Worm (Caenorhabditis elegans) whole organism, L3 larva: ENCODE measurements around the gene ceh-22.

Experiments used
- R02D3.7 ChIP-seq: fragments of 150-350 bp; optimal IDR thresholded peaks from 2 replicates; lab custom pipeline; 2014; ENCODE audit warnings: missing biosample characterization, missing genetic modification characterization
- ZK546.5 ChIP-seq: sonication (generic microtip); optimal IDR thresholded peaks from 2 replicates; lab custom pipeline; 2017; ENCODE audit warnings: missing biosample characterization, missing genetic modification characterization
- aly-2 ChIP-seq: fragments of 150-350 bp; optimal IDR thresholded peaks from 2 replicates; lab custom pipeline; 2014; ENCODE audit warnings: missing biosample characterization, missing genetic modification characterization
- ama-1 ChIP-seq: fragments of 150-350 bp; optimal IDR thresholded peaks from 2 replicates; lab custom pipeline; 2018
- ceh-16 ChIP-seq: sonication (generic microtip); optimal IDR thresholded peaks from 2 replicates; lab custom pipeline; 2017; ENCODE audit warnings: missing biosample characterization, missing genetic modification characterization
- ceh-28 ChIP-seq: fragments of 150-350 bp; optimal IDR thresholded peaks from 2 replicates; lab custom pipeline; 2014; ENCODE audit warnings: missing biosample characterization, missing genetic modification reagents, missing genetic modification characterization
- ceh-82 ChIP-seq: fragments of 150-350 bp; optimal IDR thresholded peaks from 2 replicates; lab custom pipeline; 2014; ENCODE audit warnings: missing biosample characterization, missing genetic modification characterization
- ceh-9 ChIP-seq: sonication (generic microtip); optimal IDR thresholded peaks from 2 replicates; lab custom pipeline; 2018; ENCODE audit warnings: missing biosample characterization, missing genetic modification characterization
- daf-12 ChIP-seq: fragments of 150-350 bp; optimal IDR thresholded peaks from 2 replicates; lab custom pipeline; 2014; ENCODE audit warnings: missing biosample characterization, missing genetic modification reagents, missing genetic modification characterization
- egl-27 ChIP-seq: sonication (generic microtip); optimal IDR thresholded peaks from 4 replicates; lab custom pipeline; 2017; ENCODE audit warnings: missing biosample characterization, missing genetic modification reagents, missing genetic modification characterization
- egl-5 ChIP-seq: fragments of 150-350 bp; optimal IDR thresholded peaks from 2 replicates; lab custom pipeline; 2017; ENCODE audit warnings: missing biosample characterization, missing genetic modification reagents, missing genetic modification characterization, inconsistent platforms
- elt-1 ChIP-seq: fragments of 150-350 bp; optimal IDR thresholded peaks from 2 replicates; lab custom pipeline; 2014; ENCODE audit warnings: missing biosample characterization, missing genetic modification characterization
- elt-2 ChIP-seq: sonication (generic microtip); optimal IDR thresholded peaks from 2 replicates; lab custom pipeline; 2016; ENCODE audit warnings: missing genetic modification reagents, mild to moderate bottlenecking, missing genetic modification characterization, missing compliant biosample characterization
- elt-3 ChIP-seq, 3 experiments: fragments of 150-350 bp in 1 of 3; sonication (generic microtip) in 2 of 3; optimal IDR thresholded peaks; 2 replicates in 2 of 3; 4 replicates in 1 of 3; lab custom pipeline; 2014 to 2017; ENCODE audit warnings: missing biosample characterization in 3 of 3, missing genetic modification characterization in 3 of 3
- eor-1 ChIP-seq, 2 experiments: fragments of 150-350 bp; optimal IDR thresholded peaks; 2 replicates each; lab custom pipeline; 2014 to 2018; ENCODE audit warnings: missing biosample characterization in 2 of 2, missing genetic modification characterization in 2 of 2
- fkh-10 ChIP-seq: sonication (generic microtip); optimal IDR thresholded peaks from 2 replicates; lab custom pipeline; 2017; ENCODE audit warnings: missing biosample characterization, missing genetic modification reagents, missing genetic modification characterization
- fkh-2 ChIP-seq: fragments of 150-350 bp; optimal IDR thresholded peaks from 2 replicates; lab custom pipeline; 2014; ENCODE audit warnings: missing biosample characterization, missing genetic modification reagents, missing genetic modification characterization
- fos-1 ChIP-seq: fragments of 150-350 bp; optimal IDR thresholded peaks from 2 replicates; lab custom pipeline; 2014; ENCODE audit warnings: missing biosample characterization, missing genetic modification characterization
- hmg-11 ChIP-seq: sonication (generic microtip); optimal IDR thresholded peaks from 2 replicates; lab custom pipeline; 2016; ENCODE audit warnings: missing genetic modification characterization, missing compliant biosample characterization
- jun-1 ChIP-seq: fragments of 150-350 bp; optimal IDR thresholded peaks from 2 replicates; lab custom pipeline; 2014; ENCODE audit warnings: missing biosample characterization, missing genetic modification reagents, missing genetic modification characterization
- lin-15B ChIP-seq: fragments of 150-350 bp; optimal IDR thresholded peaks from 2 replicates; lab custom pipeline; 2014; ENCODE audit warnings: missing biosample characterization, missing genetic modification characterization
- lin-39 ChIP-seq: fragments of 150-350 bp; optimal IDR thresholded peaks from 2 replicates; lab custom pipeline; 2018; ENCODE audit warnings: missing biosample characterization, missing genetic modification reagents, missing genetic modification characterization
- lsy-12 ChIP-seq: sonication (generic microtip); optimal IDR thresholded peaks from 2 replicates; lab custom pipeline; 2016; ENCODE audit warnings: mild to moderate bottlenecking, missing genetic modification characterization, missing compliant biosample characterization
- mdl-1 ChIP-seq: fragments of 150-350 bp; optimal IDR thresholded peaks from 2 replicates; lab custom pipeline; 2014; ENCODE audit warnings: missing biosample characterization, missing genetic modification characterization
- mml-1 ChIP-seq: fragments of 150-350 bp; sonication (generic microtip); optimal IDR thresholded peaks from 3 replicates; lab custom pipeline; 2014; ENCODE audit warnings: missing biosample characterization, missing genetic modification characterization
- nfya-1 ChIP-seq: sonication (generic microtip); optimal IDR thresholded peaks from 2 replicates; lab custom pipeline; 2017; ENCODE audit warnings: missing genetic modification characterization, mild to moderate bottlenecking, missing compliant biosample characterization, antibody characterized with exemption, moderate library complexity; ENCODE audit not compliant: insufficient read depth
- nhr-11 ChIP-seq: fragments of 150-350 bp; optimal IDR thresholded peaks from 2 replicates; lab custom pipeline; 2014; ENCODE audit warnings: missing biosample characterization, missing genetic modification characterization
- nhr-12 ChIP-seq: fragments of 150-350 bp; optimal IDR thresholded peaks from 2 replicates; lab custom pipeline; 2014; ENCODE audit warnings: missing biosample characterization, missing genetic modification characterization
- nhr-23 ChIP-seq: fragments of 150-350 bp; optimal IDR thresholded peaks from 2 replicates; lab custom pipeline; 2014; ENCODE audit warnings: missing biosample characterization, missing genetic modification reagents, missing genetic modification characterization
- nhr-237 ChIP-seq: fragments of 150-350 bp; optimal IDR thresholded peaks from 2 replicates; lab custom pipeline; 2014; ENCODE audit warnings: missing biosample characterization, missing genetic modification characterization
- nhr-25 ChIP-seq: sonication (generic microtip); optimal IDR thresholded peaks from 2 replicates; lab custom pipeline; 2017; ENCODE audit warnings: missing biosample characterization, missing genetic modification characterization
- nhr-28 ChIP-seq: fragments of 150-350 bp; optimal IDR thresholded peaks from 2 replicates; lab custom pipeline; 2014; ENCODE audit warnings: missing biosample characterization, missing genetic modification characterization
- nhr-43 ChIP-seq: sonication (generic microtip); optimal IDR thresholded peaks from 2 replicates; lab custom pipeline; 2016; ENCODE audit warnings: mild to moderate bottlenecking, missing genetic modification characterization, missing compliant biosample characterization; ENCODE audit not compliant: poor library complexity, severe bottlenecking
- nhr-67 ChIP-seq: fragments of 150-350 bp; optimal IDR thresholded peaks from 2 replicates; lab custom pipeline; 2014; ENCODE audit warnings: missing biosample characterization, missing genetic modification characterization
- nhr-76 ChIP-seq: fragments of 150-350 bp; sonication (generic microtip); optimal IDR thresholded peaks from 5 replicates; lab custom pipeline; 2014; ENCODE audit warnings: missing biosample characterization, missing genetic modification characterization
- nhr-77 ChIP-seq: fragments of 150-350 bp; optimal IDR thresholded peaks from 2 replicates; lab custom pipeline; 2014; ENCODE audit warnings: missing biosample characterization, missing genetic modification characterization
- pha-4 ChIP-seq: fragments of 150-350 bp; optimal IDR thresholded peaks from 2 replicates; lab custom pipeline; 2014; ENCODE audit warnings: missing biosample characterization, missing genetic modification reagents, missing genetic modification characterization
- pqm-1 ChIP-seq: fragments of 150-350 bp; optimal IDR thresholded peaks from 2 replicates; lab custom pipeline; 2017; ENCODE audit warnings: missing biosample characterization, missing genetic modification characterization, inconsistent platforms
- sea-2 ChIP-seq: fragments of 150-350 bp; sonication (generic microtip); optimal IDR thresholded peaks from 4 replicates; lab custom pipeline; 2014; ENCODE audit warnings: missing biosample characterization, missing genetic modification reagents, missing genetic modification characterization
- skn-1 ChIP-seq: fragments of 150-350 bp; optimal IDR thresholded peaks from 2 replicates; lab custom pipeline; 2014; ENCODE audit warnings: missing biosample characterization, missing genetic modification characterization
- snpc-4 ChIP-seq: fragments of 150-350 bp; optimal IDR thresholded peaks from 2 replicates; lab custom pipeline; 2014; ENCODE audit warnings: missing biosample characterization, missing genetic modification characterization
- tbx-2 ChIP-seq: sonication (generic microtip); optimal IDR thresholded peaks from 2 replicates; lab custom pipeline; 2016; ENCODE audit warnings: mild to moderate bottlenecking, missing genetic modification characterization, missing compliant biosample characterization
- unc-39 ChIP-seq: sonication (generic microtip); optimal IDR thresholded peaks from 4 replicates; lab custom pipeline; 2017; ENCODE audit warnings: missing biosample characterization, missing genetic modification characterization
- unc-62 ChIP-seq: fragments of 150-350 bp; sonication (generic microtip); optimal IDR thresholded peaks from 4 replicates; lab custom pipeline; 2014; ENCODE audit warnings: missing biosample characterization, missing genetic modification reagents, missing genetic modification characterization
- zag-1 ChIP-seq: fragments of 150-350 bp; optimal IDR thresholded peaks from 2 replicates; lab custom pipeline; 2014; ENCODE audit warnings: missing biosample characterization, missing genetic modification characterization
- ztf-11 ChIP-seq: fragments of 150-350 bp; optimal IDR thresholded peaks from 2 replicates; lab custom pipeline; 2014; ENCODE audit warnings: missing biosample characterization, missing genetic modification characterization
- ztf-4 ChIP-seq: fragments of 150-350 bp; optimal IDR thresholded peaks from 2 replicates; lab custom pipeline; 2014; ENCODE audit warnings: missing biosample characterization, missing genetic modification characterization

ceh-22 gene

DNA sequence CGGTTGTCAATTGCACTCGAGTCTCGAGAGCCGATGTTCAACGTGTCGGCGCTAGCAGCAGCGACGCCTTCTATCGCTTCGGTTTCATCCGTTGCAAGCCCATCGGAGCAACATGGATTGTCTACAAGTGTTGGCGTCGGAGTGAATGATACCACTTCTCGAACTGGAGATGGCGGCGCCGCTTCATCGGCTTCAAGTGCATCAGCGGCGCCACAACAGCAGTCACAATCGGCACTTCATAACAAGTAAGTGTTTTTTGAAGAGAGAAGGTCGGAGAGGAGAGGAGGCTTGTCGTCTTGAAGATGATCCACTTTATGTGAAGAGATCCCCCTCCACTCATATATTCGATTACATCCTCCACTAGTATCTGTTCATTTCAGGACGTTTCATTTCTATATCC is 883 bp downstream of the ceh-22 start:
- no peak for TF ChIP-seq nhr-25 (tag; lab: Kevin White, UChicago)
- TF ChIP-seq ZK546.5 (tag; lab: Kevin White, UChicago), result no peak
- no peak for TF ChIP-seq jun-1 (tag; lab: Kevin White, UChicago)
- no peak for TF ChIP-seq ama-1
- TF ChIP-seq pha-4, result peak; percentile 1
- no peak for TF ChIP-seq egl-5 (tag; lab: Kevin White, UChicago)
- TF ChIP-seq unc-39, result no peak

DNA sequence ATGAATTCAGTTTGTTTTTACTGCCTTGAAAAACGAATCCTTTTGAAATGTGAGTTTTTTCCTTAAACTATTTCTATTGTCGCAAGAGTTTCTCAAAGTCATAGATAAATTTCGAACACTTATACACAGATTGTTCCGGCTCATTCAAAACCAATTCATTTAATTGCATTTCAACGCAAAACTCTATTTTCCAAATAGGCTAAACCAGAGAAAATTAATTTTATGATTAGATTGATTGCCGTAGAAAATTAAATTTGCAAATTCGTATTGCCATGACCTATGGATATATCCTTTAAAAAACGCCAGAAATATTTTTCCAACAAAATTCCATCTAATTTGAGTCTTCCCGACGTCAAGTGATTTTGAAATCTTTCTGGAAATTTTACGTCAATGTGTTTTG is 4.3 kb downstream of the ceh-22 start:
- TF ChIP-seq jun-1 (tag; lab: Kevin White, UChicago), result no peak
- TF ChIP-seq elt-3 (tag; optimal IDR thresholded peaks at IDR 0.05; lab: Kevin White, UChicago), result no peak
- no peak for TF ChIP-seq egl-27
- TF ChIP-seq egl-5 (tag; lab: Kevin White, UChicago), result no peak
- TF ChIP-seq ZK546.5 (tag; lab: Kevin White, UChicago), result no peak
- no peak for TF ChIP-seq nhr-43 (tag; lab: Kevin White, UChicago)
- no peak for TF ChIP-seq ceh-82 (tag; lab: Kevin White, UChicago)
- TF ChIP-seq ztf-11 (tag; lab: Kevin White, UChicago), result no peak
- no peak for TF ChIP-seq tbx-2
- no peak for TF ChIP-seq pqm-1
- no peak for TF ChIP-seq lin-15B (tag; lab: Kevin White, UChicago)
- TF ChIP-seq nhr-67, result no peak
- no peak for TF ChIP-seq unc-39
- TF ChIP-seq lin-39 (tag; lab: Kevin White, UChicago), result no peak

DNA sequence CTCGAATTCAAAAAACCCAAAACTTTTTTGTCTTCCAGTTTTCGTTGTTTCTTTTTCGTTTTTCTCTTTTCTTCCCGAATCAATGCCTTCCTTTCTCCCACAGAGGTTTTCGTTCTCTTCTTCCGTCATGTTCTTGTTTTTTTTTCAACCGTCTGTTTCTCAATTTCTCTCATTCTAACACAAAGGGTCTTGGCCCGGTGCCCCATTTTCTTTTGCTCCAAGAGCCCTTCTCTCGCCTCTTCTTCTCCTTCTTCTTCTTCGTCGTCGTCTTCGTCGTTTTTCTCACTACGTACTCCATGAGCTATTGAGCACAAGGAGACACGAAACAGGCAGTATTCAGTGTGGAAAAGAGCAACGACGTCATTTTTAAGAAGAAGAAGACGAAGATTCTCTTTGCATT is 5.7 kb downstream of the ceh-22 start:
- TF ChIP-seq lin-39 (tag; lab: Kevin White, UChicago) (peak; percentile 5), lsy-12 (no peak), nhr-12 (tag; lab: Kevin White, UChicago) (no peak), nhr-23 (tag; lab: Kevin White, UChicago) (no peak), hmg-11 (tag; lab: Kevin White, UChicago) (peak; percentile 60), ama-1 (peak; percentile 24), daf-12 (tag; lab: Kevin White, UChicago) (no peak), snpc-4 (tag; lab: Kevin White, UChicago) (peak; percentile 19), ceh-28 (tag; lab: Kevin White, UChicago) (no peak), nhr-77 (tag; lab: Kevin White, UChicago) (no peak), nhr-43 (tag; lab: Kevin White, UChicago) (no peak), nhr-76 (tag; lab: Kevin White, UChicago) (no peak), elt-2 (tag; lab: Kevin White, UChicago) (no peak), nhr-11 (tag; lab: Kevin White, UChicago) (no peak), elt-1 (tag; lab: Kevin White, UChicago) (no peak), nhr-67 (no peak), unc-39 (no peak), lin-15B (tag; lab: Kevin White, UChicago) (peak; percentile 12), ZK546.5 (tag; lab: Kevin White, UChicago) (no peak), nhr-28 (tag; lab: Kevin White, UChicago) (no peak), zag-1 (tag; lab: Kevin White, UChicago) (no peak), unc-62 (GFP tag; lab: Kevin White, UChicago) (no peak), nhr-25 (tag; lab: Kevin White, UChicago) (no peak), fkh-2 (no peak), ceh-82 (tag; lab: Kevin White, UChicago) (no peak), eor-1 (tag; optimal IDR thresholded peaks at IDR 0.05; lab: Kevin White, UChicago) (no peak), ztf-4 (tag; lab: Kevin White, UChicago) (no peak), tbx-2 (no peak), mdl-1 (no peak), elt-3 (tag; optimal IDR thresholded peaks at IDR 0.05; lab: Kevin White, UChicago) (no peak), ceh-9 (no peak), mml-1 (tag; lab: Kevin White, UChicago) (no peak), pha-4 (no peak), fos-1 (tag; lab: Kevin White, UChicago) (no peak), nfya-1 (tag; lab: Kevin White, UChicago) (peak; percentile 63), aly-2 (tag; lab: Kevin White, UChicago) (no peak), egl-5 (tag; lab: Kevin White, UChicago) (peak; percentile 51), ztf-11 (tag; lab: Kevin White, UChicago) (no peak), sea-2 (GFP tag; lab: Kevin White, UChicago) (no peak), ceh-16 (tag; lab: Kevin White, UChicago) (no peak), fkh-10 (GFP tag; lab: Kevin White, UChicago) (peak; percentile 61), nhr-237 (tag; lab: Kevin White, UChicago) (no peak), skn-1 (tag; lab: Kevin White, UChicago) (no peak), pqm-1 (no peak), R02D3.7 (no peak), egl-27 (no peak), jun-1 (tag; lab: Kevin White, UChicago) (no peak)
